Fruit fly (Drosophila melanogaster) whole organism, pupa: ENCODE measurements around the gene Sfp78E.

Experiments
- CG10348 ChIP-seq: fragments of 200-800 bp; sonication (Bioruptor generic); IDR thresholded peaks from 2 replicates; pipeline ENCODE4 v1.3.6; 2022; ENCODE audit warnings: missing biosample characterization, missing genetic modification characterization
- CG12605 ChIP-seq: fragments of 200-800 bp; sonication (Bioruptor generic); IDR thresholded peaks from 2 replicates; pipeline ENCODE4 v1.3.6; 2022; ENCODE audit warnings: missing biosample characterization, missing genetic modification characterization
- CG13204 ChIP-seq: fragments of 200-800 bp; sonication (Bioruptor generic); optimal IDR thresholded peaks from 2 replicates; lab custom pipeline; 2018; ENCODE audit warnings: missing biosample characterization, mild to moderate bottlenecking, missing genetic modification characterization, moderate library complexity
- CG15710 ChIP-seq: fragments of 200-800 bp; sonication (Bioruptor generic); optimal IDR thresholded peaks from 2 replicates; lab custom pipeline; 2018; ENCODE audit warnings: missing biosample characterization, mild to moderate bottlenecking, missing genetic modification characterization, moderate library complexity
- CG32121 ChIP-seq: fragments of 200-800 bp; sonication (Bioruptor generic); IDR thresholded peaks from 2 replicates; pipeline ENCODE4 v1.3.6; 2022; ENCODE audit warnings: missing biosample characterization, missing genetic modification characterization
- CG4496 ChIP-seq: fragments of 200-800 bp; sonication (Bioruptor generic); IDR thresholded peaks from 3 replicates; pipeline ENCODE4 v1.3.6; 2022; ENCODE audit warnings: missing biosample characterization, missing genetic modification characterization
- CG8159 ChIP-seq: fragments of 200-800 bp; sonication (Bioruptor generic); optimal IDR thresholded peaks from 3 replicates; lab custom pipeline; 2018; ENCODE audit warnings: missing biosample characterization, mild to moderate bottlenecking, missing genetic modification characterization, moderate library complexity
- CG8301 ChIP-seq: fragments of 200-800 bp; sonication (Bioruptor generic); optimal IDR thresholded peaks from 2 replicates; lab custom pipeline; 2018; ENCODE audit warnings: missing biosample characterization, mild to moderate bottlenecking, missing genetic modification characterization
- EcR ChIP-seq: fragments of 200-800 bp; sonication (Bioruptor generic); optimal IDR thresholded peaks from 3 replicates; lab custom pipeline; 2019; ENCODE audit warnings: missing biosample characterization, missing genetic modification characterization, mild to moderate bottlenecking, moderate library complexity, missing genetic modification reagents
- Ets98B ChIP-seq: fragments of 200-800 bp; sonication (Bioruptor generic); IDR thresholded peaks from 2 replicates; pipeline ENCODE4 v1.3.6; 2022; ENCODE audit warnings: missing biosample characterization, missing genetic modification characterization
- Pif1B ChIP-seq: fragments of 200-800 bp; sonication (Bioruptor generic); optimal IDR thresholded peaks from 3 replicates; lab custom pipeline; 2016; ENCODE audit warnings: missing biosample characterization, missing genetic modification characterization
- gl ChIP-seq: fragments of 200-800 bp; sonication (Bioruptor generic); optimal IDR thresholded peaks from 2 replicates; lab custom pipeline; 2018; ENCODE audit warnings: missing biosample characterization, mild to moderate bottlenecking, missing genetic modification characterization

dm6 chr3L:21636265-21636993 is 47.4 kb downstream of the Sfp78E start, which contains the start of gene CG32444:
- TF ChIP-seq CG4496 (GFP tag; lab: Robert Waterston, UW) = no peak
- TF ChIP-seq EcR = no peak
- TF ChIP-seq CG15710 (tag; lab: Kevin White, UChicago) = no peak
- TF ChIP-seq CG12605 (GFP tag; lab: Robert Waterston, UW) = no peak
- TF ChIP-seq CG10348 (GFP tag; lab: Robert Waterston, UW) = no peak
- TF ChIP-seq Ets98B (GFP tag; lab: Robert Waterston, UW) = no peak
- TF ChIP-seq CG32121 (GFP tag; lab: Robert Waterston, UW) = no peak
- no peak for TF ChIP-seq CG13204 (GFP tag; lab: Kevin White, UChicago)
- no peak for TF ChIP-seq Pif1B (GFP tag; lab: Kevin White, UChicago)
- no peak for TF ChIP-seq gl (tag; lab: Kevin White, UChicago)
- TF ChIP-seq CG8159 (tag; lab: Kevin White, UChicago) = no peak
- TF ChIP-seq CG8301 (tag; lab: Kevin White, UChicago) = no peak
